Fruit fly (Drosophila melanogaster) whole organism, prepupa: Measurements from ENCODE around the gene CG14130.

ENCODE experiments used
- CG1621 ChIP-seq: fragments of 200-800 bp; sonication (Bioruptor generic); optimal IDR thresholded peaks from 3 replicates; lab custom pipeline; 2018; ENCODE audit warnings: missing biosample characterization, mild to moderate bottlenecking, missing genetic modification characterization
- CG34406 ChIP-seq: fragments of 200-800 bp; sonication (Bioruptor generic); optimal IDR thresholded peaks from 3 replicates; lab custom pipeline; 2016; ENCODE audit warnings: missing biosample characterization, missing genetic modification characterization
- Eip93F ChIP-seq: fragments of 200-800 bp; sonication (Bioruptor generic); optimal IDR thresholded peaks from 2 replicates; lab custom pipeline; 2016; ENCODE audit warnings: missing biosample characterization, mild to moderate bottlenecking, missing genetic modification characterization
- Gug ChIP-seq: fragments of 200-800 bp; sonication (Bioruptor generic); IDR thresholded peaks from 2 replicates; pipeline ENCODE4 v1.3.6; 2022; ENCODE audit warnings: missing biosample characterization, missing genetic modification characterization
- Lpt ChIP-seq: fragments of 200-800 bp; sonication (Bioruptor generic); optimal IDR thresholded peaks from 3 replicates; lab custom pipeline; 2016; ENCODE audit warnings: missing biosample characterization, missing genetic modification characterization
- acj6 ChIP-seq: fragments of 200-800 bp; sonication (Bioruptor generic); optimal IDR thresholded peaks from 3 replicates; lab custom pipeline; 2016; ENCODE audit warnings: missing biosample characterization, missing genetic modification characterization
- esn ChIP-seq: fragments of 200-800 bp; sonication (Bioruptor generic); optimal IDR thresholded peaks from 2 replicates; lab custom pipeline; 2016; ENCODE audit warnings: missing biosample characterization, mild to moderate bottlenecking, missing genetic modification characterization, moderate library complexity

DNA sequence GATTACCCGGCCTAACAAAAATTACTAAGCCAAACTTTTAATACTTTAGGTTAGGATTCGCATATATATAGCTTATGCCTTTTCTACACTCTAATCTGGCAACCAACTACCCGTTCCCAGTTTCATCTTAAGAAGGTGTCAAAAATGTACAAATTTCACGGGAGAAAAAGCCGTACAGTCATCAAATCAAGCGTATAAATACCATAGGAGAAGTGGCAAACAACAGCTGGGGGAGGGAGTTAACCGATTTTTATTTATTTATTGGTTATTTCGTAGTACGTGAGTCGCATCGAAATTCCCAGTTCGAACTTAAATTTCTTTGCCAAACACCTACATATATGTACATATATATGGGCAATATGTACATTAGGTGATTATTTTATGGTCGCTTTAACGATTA is 13.5 kb downstream of the CG14130 start, which contains the start of gene CG7264:
- TF ChIP-seq Lpt (GFP tag; lab: Kevin White, UChicago) (no peak), esn (GFP tag; lab: Kevin White, UChicago) (no peak), CG1621 (tag; lab: Kevin White, UChicago) (no peak), acj6 (GFP tag; lab: Kevin White, UChicago) (no peak), Gug (no peak), Eip93F (GFP tag; lab: Kevin White, UChicago) (no peak), CG34406 (no peak)
